Fruit fly (Drosophila melanogaster): ENCODE data around the gene CG34347.

CG34347 gene

DNA sequence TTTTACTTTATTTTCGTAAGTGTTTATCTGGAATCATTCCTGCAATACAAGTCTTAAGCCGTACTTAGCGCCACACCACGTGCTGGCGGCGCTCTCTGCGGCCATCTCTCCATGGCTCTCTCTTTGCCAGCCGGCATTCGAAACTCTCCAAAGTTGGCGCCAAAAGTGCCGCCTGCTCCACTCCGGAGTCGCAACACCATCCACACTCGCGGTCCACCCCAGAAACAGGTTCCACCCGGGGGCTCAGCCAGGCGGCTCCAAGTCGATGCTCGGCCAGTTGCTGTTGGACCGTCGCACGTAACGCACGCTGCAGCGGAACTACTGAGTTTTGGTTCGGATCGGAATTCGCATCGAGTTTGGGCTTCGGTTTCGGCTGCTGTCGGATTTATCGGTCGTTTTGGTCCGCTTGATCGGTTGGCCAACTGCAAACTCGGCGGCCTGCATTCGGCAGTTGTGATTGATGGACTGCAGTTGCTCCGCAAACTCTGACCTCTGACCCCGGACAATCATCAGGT lies at the start of gene CG34347:
TSS of gene CG34347 (plus strand) at position 275 of the 515 bp plus-strand sequence.
- TF ChIP-seq EcR (GFP tag; optimal IDR thresholded peaks at IDR 0.05), result peak; percentile 18
- TF ChIP-seq CG34367 (tag; optimal IDR thresholded peaks at IDR 0.05), result no peak
- peak; percentile 30 for TF ChIP-seq Pif1B (GFP tag; optimal IDR thresholded peaks at IDR 0.05)
- no peak for TF ChIP-seq CG15710 (tag; optimal IDR thresholded peaks at IDR 0.05)
- peak; percentile 73 for TF ChIP-seq CG8159 (tag; optimal IDR thresholded peaks at IDR 0.05)
- peak; percentile 73 for TF ChIP-seq CG13204 (GFP tag; optimal IDR thresholded peaks at IDR 0.05)
- peak; percentile 22 for TF ChIP-seq Snoo (tag; optimal IDR thresholded peaks at IDR 0.05)
- no peak for TF ChIP-seq fd96Ca (GFP tag; IDR thresholded peaks at IDR 0.05)
- no peak for TF ChIP-seq CG8301 (tag; optimal IDR thresholded peaks at IDR 0.05)
- no peak for TF ChIP-seq D1 (tag; optimal IDR thresholded peaks at IDR 0.05)
- peak; percentile 6 for TF ChIP-seq Pif1A (GFP tag; optimal IDR thresholded peaks at IDR 0.05)
- no peak for TF ChIP-seq CG14655 (GFP tag; optimal IDR thresholded peaks at IDR 0.05)
- peak; percentile 60; the same call in 1 of the 2 replicates for TF ChIP-seq Ets98B (GFP tag; IDR thresholded peaks at IDR 0.05)
- TF ChIP-seq CG17806 (tag; optimal IDR thresholded peaks at IDR 0.05), result no peak
- peak; percentile 57 for TF ChIP-seq CG4496 (GFP tag; IDR thresholded peaks at IDR 0.05)
- TF ChIP-seq rn (GFP tag; IDR thresholded peaks at IDR 0.05), result no peak
- no peak for TF ChIP-seq CG10348 (GFP tag; IDR thresholded peaks at IDR 0.05)
- TF ChIP-seq CG12605 (GFP tag; IDR thresholded peaks at IDR 0.05), result peak; percentile 43
- TF ChIP-seq CG32121 (GFP tag; IDR thresholded peaks at IDR 0.05), result peak; percentile 36; the same call in 1 of the 2 replicates
- no peak for TF ChIP-seq gl (tag; optimal IDR thresholded peaks at IDR 0.05)
- TF ChIP-seq CG9948 (tag; optimal IDR thresholded peaks at IDR 0.05), result no peak

DNA sequence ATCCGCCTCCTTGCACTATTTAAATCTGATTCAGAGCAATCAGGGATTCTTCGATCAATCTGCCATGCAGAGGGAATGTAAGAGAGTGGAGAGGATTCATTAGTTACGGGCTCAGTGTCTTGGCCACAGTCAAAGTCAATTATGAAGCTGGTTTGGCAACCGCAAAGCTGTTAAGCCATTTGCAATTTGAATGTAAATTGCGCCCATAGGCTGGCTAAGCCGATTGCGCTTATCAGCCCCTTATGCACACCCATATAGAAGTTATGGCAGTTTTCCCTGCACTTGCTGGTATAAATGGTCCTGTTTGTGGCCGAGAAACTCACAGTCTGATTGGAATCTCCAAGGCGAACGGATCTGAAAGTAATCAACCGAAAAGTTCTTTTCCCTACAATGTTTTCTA lies 48.7 kb upstream of the CG34347 start, which contains the start of gene CAH5:
TSS of gene CAH5 (plus strand) at position 301 of the 400 bp plus-strand sequence.
- TF ChIP-seq CG34367 (tag; optimal IDR thresholded peaks at IDR 0.05), result no peak
- TF ChIP-seq CG10348 (GFP tag; IDR thresholded peaks at IDR 0.05), result no peak
- TF ChIP-seq CG9948 (tag; optimal IDR thresholded peaks at IDR 0.05), result no peak
- no peak for TF ChIP-seq CG8159 (tag; optimal IDR thresholded peaks at IDR 0.05)
- TF ChIP-seq CG4496 (GFP tag; IDR thresholded peaks at IDR 0.05), result no peak
- no peak for TF ChIP-seq CG15710 (tag; optimal IDR thresholded peaks at IDR 0.05)
- no peak for TF ChIP-seq Pif1A (GFP tag; optimal IDR thresholded peaks at IDR 0.05)
- no peak for TF ChIP-seq CG14655 (GFP tag; optimal IDR thresholded peaks at IDR 0.05)
- no peak for TF ChIP-seq CG17806 (tag; optimal IDR thresholded peaks at IDR 0.05)
- TF ChIP-seq Ets98B (GFP tag; IDR thresholded peaks at IDR 0.05), result no peak
- no peak for TF ChIP-seq EcR (GFP tag; optimal IDR thresholded peaks at IDR 0.05)
- TF ChIP-seq CG32121 (GFP tag; IDR thresholded peaks at IDR 0.05), result no peak
- TF ChIP-seq fd96Ca (GFP tag; IDR thresholded peaks at IDR 0.05), result no peak
- TF ChIP-seq gl (tag; optimal IDR thresholded peaks at IDR 0.05), result no peak
- no peak for TF ChIP-seq CG8301 (tag; optimal IDR thresholded peaks at IDR 0.05)
- TF ChIP-seq CG12605 (GFP tag; IDR thresholded peaks at IDR 0.05), result no peak
- TF ChIP-seq Snoo (tag; optimal IDR thresholded peaks at IDR 0.05), result no peak
- no peak for TF ChIP-seq D1 (tag; optimal IDR thresholded peaks at IDR 0.05)
- no peak for TF ChIP-seq CG13204 (GFP tag; optimal IDR thresholded peaks at IDR 0.05)

DNA sequence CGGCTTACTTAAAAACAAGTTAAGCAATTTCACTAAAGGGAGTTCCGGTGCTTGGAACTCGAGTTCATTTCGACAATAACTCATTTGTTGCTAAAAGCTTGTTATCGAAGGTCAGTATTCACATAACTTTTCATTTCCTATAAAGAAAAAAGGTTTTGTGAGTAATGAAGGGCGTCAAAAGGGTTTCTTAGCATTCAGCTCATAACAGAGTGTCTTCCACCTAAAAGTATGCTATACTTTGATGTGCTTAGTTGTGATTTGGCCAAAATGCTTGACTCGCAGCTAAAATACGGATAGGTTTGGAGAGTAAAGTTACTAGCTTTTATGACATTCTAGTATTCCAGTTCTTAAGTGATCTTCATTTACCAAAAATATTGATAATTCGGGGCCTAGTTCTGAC lies 47.0 kb upstream of the CG34347 start:
- TF ChIP-seq Pif1B (GFP tag; optimal IDR thresholded peaks at IDR 0.05), result no peak
- no peak for TF ChIP-seq EcR (GFP tag; optimal IDR thresholded peaks at IDR 0.05)
- no peak for TF ChIP-seq CG15710 (tag; optimal IDR thresholded peaks at IDR 0.05)
- TF ChIP-seq Snoo (tag; optimal IDR thresholded peaks at IDR 0.05), result no peak
- no peak for TF ChIP-seq CG4496 (GFP tag; IDR thresholded peaks at IDR 0.05)
- TF ChIP-seq CG17806 (tag; optimal IDR thresholded peaks at IDR 0.05), result no peak
- TF ChIP-seq CG10348 (GFP tag; IDR thresholded peaks at IDR 0.05), result no peak

DNA sequence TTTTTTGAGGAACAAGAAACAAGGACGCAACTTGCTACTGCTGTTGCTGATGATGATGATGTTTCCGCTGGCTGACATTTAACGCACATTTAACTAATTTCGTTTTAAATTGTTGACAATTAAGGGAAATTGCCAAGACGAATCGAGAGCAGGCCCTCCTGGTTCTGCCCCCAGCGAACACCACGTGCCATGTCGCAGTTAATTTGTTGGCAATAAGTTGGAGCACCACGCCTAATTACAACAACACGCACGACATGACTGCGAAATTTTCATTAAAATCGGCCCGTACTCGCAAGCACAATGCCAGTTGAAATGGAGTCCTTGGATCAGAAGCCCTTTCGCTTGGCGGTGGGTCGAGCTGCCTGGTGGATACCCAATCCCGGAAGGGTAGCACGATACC lies 45.5 kb upstream of the CG34347 start, which contains the start of gene ppk24:
TSS of gene ppk24 (plus strand) at position 301 of the 400 bp plus-strand sequence.
- no peak for TF ChIP-seq CG8159 (tag; optimal IDR thresholded peaks at IDR 0.05)
- TF ChIP-seq CG9948 (tag; optimal IDR thresholded peaks at IDR 0.05), result no peak
- TF ChIP-seq Pif1B (GFP tag; optimal IDR thresholded peaks at IDR 0.05), result no peak
- no peak for TF ChIP-seq D1 (tag; optimal IDR thresholded peaks at IDR 0.05)
- no peak for TF ChIP-seq Snoo (tag; optimal IDR thresholded peaks at IDR 0.05)

DNA sequence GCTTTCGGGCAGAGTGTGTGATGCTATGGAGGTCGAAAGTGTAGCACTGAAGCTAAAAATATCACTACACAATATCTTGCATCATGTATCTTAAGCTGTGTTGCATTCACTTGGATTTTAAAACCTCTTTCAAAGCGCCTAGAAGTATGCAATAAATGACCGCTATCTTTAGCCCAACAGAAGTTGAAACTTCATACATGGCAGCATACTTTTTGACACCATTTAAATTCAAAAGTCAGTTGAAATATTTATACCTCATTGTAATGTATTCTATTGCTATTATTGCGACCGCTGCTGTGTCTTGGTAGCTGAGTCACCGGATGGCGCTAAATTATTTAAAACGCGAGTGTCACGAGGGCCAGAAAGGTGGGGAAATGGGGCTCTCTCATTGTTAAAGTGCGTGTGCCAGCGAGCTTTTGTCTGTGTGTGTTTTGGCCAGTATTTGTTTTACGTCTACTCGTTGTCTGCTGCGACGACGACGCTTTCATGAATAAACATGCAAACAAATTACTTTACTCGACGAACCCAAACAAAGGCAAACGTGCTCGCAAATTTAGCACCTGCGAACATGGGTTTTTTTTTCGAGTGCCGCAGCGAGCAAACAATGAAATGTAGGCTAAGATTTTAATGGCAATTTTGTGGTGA lies 40.1 kb upstream of the CG34347 start:
- TF ChIP-seq CG8159 (tag; optimal IDR thresholded peaks at IDR 0.05) (peak; percentile 15), Pif1B (GFP tag; optimal IDR thresholded peaks at IDR 0.05) (no peak)

DNA sequence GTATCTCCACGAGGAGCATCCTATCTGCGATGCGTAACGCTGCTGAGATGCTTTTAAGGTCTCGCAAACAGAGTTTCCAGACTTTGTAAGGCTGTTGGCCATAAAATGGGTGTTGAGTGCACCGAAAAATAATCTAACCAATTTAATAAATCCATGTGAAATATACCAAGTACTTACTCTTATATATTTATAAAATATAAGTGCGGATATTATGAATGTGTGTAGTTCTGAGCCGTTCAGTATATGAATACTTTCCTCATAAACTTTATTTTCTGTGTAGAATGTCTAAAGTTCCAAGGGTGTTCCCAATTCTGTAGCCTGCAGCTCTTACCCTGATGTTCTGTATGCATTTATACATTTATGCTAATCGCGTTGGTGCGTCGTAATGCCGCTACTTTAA lies 25.2 kb upstream of the CG34347 start:
- TF ChIP-seq CG9948 (tag; optimal IDR thresholded peaks at IDR 0.05) (peak; percentile 51), Pif1A (GFP tag; optimal IDR thresholded peaks at IDR 0.05) (no peak), CG8159 (tag; optimal IDR thresholded peaks at IDR 0.05) (peak; percentile 62), CG32121 (GFP tag; IDR thresholded peaks at IDR 0.05) (no peak), CG12605 (GFP tag; IDR thresholded peaks at IDR 0.05) (no peak), rn (GFP tag; IDR thresholded peaks at IDR 0.05) (no peak), EcR (GFP tag; optimal IDR thresholded peaks at IDR 0.05) (no peak), CG10348 (GFP tag; IDR thresholded peaks at IDR 0.05) (no peak), CG34367 (tag; optimal IDR thresholded peaks at IDR 0.05) (peak; percentile 39), CG17806 (tag; optimal IDR thresholded peaks at IDR 0.05) (peak; percentile 50), D1 (tag; optimal IDR thresholded peaks at IDR 0.05) (no peak), CG15710 (tag; optimal IDR thresholded peaks at IDR 0.05) (peak; percentile 51), CG13204 (GFP tag; optimal IDR thresholded peaks at IDR 0.05) (no peak), CG8301 (tag; optimal IDR thresholded peaks at IDR 0.05) (peak; percentile 20), CG14655 (GFP tag; optimal IDR thresholded peaks at IDR 0.05) (peak; percentile 51), gl (tag; optimal IDR thresholded peaks at IDR 0.05) (no peak), fd96Ca (GFP tag; IDR thresholded peaks at IDR 0.05) (no peak), Snoo (tag; optimal IDR thresholded peaks at IDR 0.05) (no peak), Pif1B (GFP tag; optimal IDR thresholded peaks at IDR 0.05) (no peak), Ets98B (GFP tag; IDR thresholded peaks at IDR 0.05) (no peak), CG4496 (GFP tag; IDR thresholded peaks at IDR 0.05) (no peak)

All from whole organism, pupa.